Fruit fly (Drosophila melanogaster) whole organism, embryonic: ENCODE results near the gene CG5687.

Experiments used
- Abd-B ChIP-seq: fragments of 200-800 bp; sonication (Bioruptor generic); optimal IDR thresholded peaks from 2 replicates; lab custom pipeline; 2018; ENCODE audit warnings: missing biosample characterization, mild to moderate bottlenecking, missing genetic modification characterization, moderate library complexity
- Ada2b ChIP-seq: fragments of 200-800 bp; sonication (Bioruptor generic); IDR thresholded peaks from 2 replicates; pipeline ENCODE4 v1.3.6; 2022; ENCODE audit warnings: missing biosample characterization, missing genetic modification characterization
- Awh ChIP-seq: fragments of 200-800 bp; sonication (Bioruptor generic); IDR thresholded peaks from 2 replicates; pipeline ENCODE4, ENCODE4 v1.3.6; 2022; ENCODE audit warnings: missing biosample characterization, missing genetic modification characterization
- CG12659 ChIP-seq: fragments of 200-800 bp; sonication (Bioruptor generic); optimal IDR thresholded peaks from 3 replicates; lab custom pipeline; 2017; ENCODE audit warnings: mild to moderate bottlenecking, missing biosample characterization, missing genetic modification reagents, missing genetic modification characterization
- CG13287 ChIP-seq: fragments of 200-800 bp; sonication (Bioruptor generic); IDR thresholded peaks from 2 replicates; pipeline ENCODE4 v1.3.6; 2022; ENCODE audit warnings: missing biosample characterization, missing genetic modification characterization; ENCODE audit not compliant: partially characterized antibody
- CG13894 ChIP-seq: fragments of 200-800 bp; sonication (Bioruptor generic); optimal IDR thresholded peaks from 3 replicates; lab custom pipeline; 2018; ENCODE audit warnings: missing biosample characterization, mild to moderate bottlenecking, missing genetic modification characterization, moderate library complexity
- CG17385 ChIP-seq: fragments of 200-800 bp; sonication (Bioruptor generic); optimal IDR thresholded peaks from 3 replicates; lab custom pipeline; 2018; ENCODE audit warnings: missing biosample characterization, mild to moderate bottlenecking, missing genetic modification characterization
- CG17568 ChIP-seq: fragments of 200-800 bp; sonication (Bioruptor generic); optimal IDR thresholded peaks from 2 replicates; lab custom pipeline; 2018; ENCODE audit warnings: missing biosample characterization, mild to moderate bottlenecking, missing genetic modification characterization, moderate library complexity
- CG1792 ChIP-seq: fragments of 200-800 bp; sonication (Bioruptor generic); optimal IDR thresholded peaks from 2 replicates; lab custom pipeline; 2016; ENCODE audit warnings: missing biosample characterization, missing genetic modification characterization
- CG18011 ChIP-seq: fragments of 200-800 bp; sonication (Bioruptor generic); optimal IDR thresholded peaks from 2 replicates; lab custom pipeline; 2017; ENCODE audit warnings: missing biosample characterization, missing genetic modification characterization, mild to moderate bottlenecking, moderate library complexity, missing genotype
- CG18599 ChIP-seq: fragments of 200-800 bp; sonication (Bioruptor generic); optimal IDR thresholded peaks from 3 replicates; lab custom pipeline; 2017; ENCODE audit warnings: missing biosample characterization, missing genetic modification characterization, mild to moderate bottlenecking, moderate library complexity, missing genetic modification reagents
- CG18619 ChIP-seq: fragments of 200-800 bp; sonication (Bioruptor generic); optimal IDR thresholded peaks from 3 replicates; lab custom pipeline; 2017; ENCODE audit warnings: missing biosample characterization, mild to moderate bottlenecking, missing genetic modification characterization
- CG18764 ChIP-seq: fragments of 200-800 bp; sonication (Bioruptor generic); optimal IDR thresholded peaks from 3 replicates; lab custom pipeline; 2016; ENCODE audit warnings: missing biosample characterization, missing genetic modification characterization
- CG30403 ChIP-seq: fragments of 200-800 bp; sonication (Bioruptor generic); optimal IDR thresholded peaks from 3 replicates; lab custom pipeline; 2016; ENCODE audit warnings: missing biosample characterization, missing genetic modification characterization
- CG34422 ChIP-seq: fragments of 200-800 bp; sonication (Bioruptor generic); IDR thresholded peaks from 3 replicates; pipeline ENCODE4 v1.3.6; 2022; ENCODE audit warnings: missing biosample characterization, missing genetic modification characterization
- CG3838 ChIP-seq: fragments of 200-800 bp; sonication (Bioruptor generic); optimal IDR thresholded peaks from 3 replicates; lab custom pipeline; 2016; ENCODE audit warnings: missing biosample characterization, missing genetic modification characterization
- CG4617 ChIP-seq: fragments of 200-800 bp; sonication (Bioruptor generic); optimal IDR thresholded peaks from 3 replicates; lab custom pipeline; 2016; ENCODE audit warnings: missing biosample characterization, missing genetic modification characterization, borderline replicate concordance
- CG6272 ChIP-seq: fragments of 200-800 bp; sonication (Bioruptor generic); IDR thresholded peaks from 2 replicates; pipeline ENCODE4 v1.3.6; 2022; ENCODE audit warnings: missing biosample characterization, missing genetic modification characterization
- CG6765 ChIP-seq: fragments of 200-800 bp; sonication (Bioruptor generic); optimal IDR thresholded peaks from 3 replicates; lab custom pipeline; 2017; ENCODE audit warnings: missing biosample characterization, mild to moderate bottlenecking, missing genetic modification characterization
- CG9797 ChIP-seq: fragments of 200-800 bp; sonication (Bioruptor generic); optimal IDR thresholded peaks from 3 replicates; lab custom pipeline; 2018; ENCODE audit warnings: missing biosample characterization, mild to moderate bottlenecking, missing genetic modification characterization
- Dll ChIP-seq: fragments of 200-800 bp; sonication (Bioruptor generic); IDR thresholded peaks from 4 replicates; pipeline ENCODE4 v1.3.6; 2022; ENCODE audit warnings: missing biosample characterization, missing genetic modification characterization; ENCODE audit not compliant: partially characterized antibody
- Doc2 ChIP-seq: fragments of 200-800 bp; sonication (Bioruptor generic); IDR thresholded peaks from 2 replicates; pipeline ENCODE4 v1.3.6; 2022; ENCODE audit warnings: missing biosample characterization, missing genetic modification characterization
- Dref ChIP-seq: fragments of 200-800 bp; sonication (Bioruptor generic); IDR thresholded peaks from 2 replicates; pipeline ENCODE4 v1.3.6; 2022; ENCODE audit warnings: missing biosample characterization, missing genetic modification characterization
- E2f2 ChIP-seq: fragments of 200-800 bp; sonication (Bioruptor generic); IDR thresholded peaks from 2 replicates; pipeline ENCODE4 v1.3.6; 2022; ENCODE audit warnings: missing biosample characterization, missing genetic modification characterization
- HLH54F ChIP-seq: fragments of 200-800 bp; sonication (Bioruptor generic); optimal IDR thresholded peaks from 3 replicates; lab custom pipeline; 2016; ENCODE audit warnings: missing biosample characterization, missing genetic modification characterization
- Hmr ChIP-seq: fragments of 200-800 bp; sonication (Bioruptor generic); optimal IDR thresholded peaks from 3 replicates; lab custom pipeline; 2017; ENCODE audit warnings: mild to moderate bottlenecking, missing biosample characterization, missing genetic modification reagents, missing genetic modification characterization
- Hmx ChIP-seq: fragments of 200-800 bp; sonication (Bioruptor generic); optimal IDR thresholded peaks from 2 replicates; lab custom pipeline; 2016; ENCODE audit warnings: missing biosample characterization, missing genetic modification characterization
- Lpt ChIP-seq: fragments of >200 bp; optimal IDR thresholded peaks from 2 replicates; lab custom pipeline; 2018; ENCODE audit warnings: missing biosample characterization, missing genetic modification characterization
- Meics ChIP-seq: fragments of 200-800 bp; sonication (Bioruptor generic); optimal IDR thresholded peaks from 2 replicates; lab custom pipeline; 2017; ENCODE audit warnings: missing biosample characterization, mild to moderate bottlenecking, missing genetic modification characterization
- NFAT ChIP-seq: fragments of 200-800 bp; sonication (Bioruptor generic); IDR thresholded peaks from 2 replicates; pipeline ENCODE4 v1.3.6; 2022; ENCODE audit warnings: missing biosample characterization, missing genetic modification characterization
- PHDP ChIP-seq: fragments of 200-800 bp; sonication (Bioruptor generic); optimal IDR thresholded peaks from 3 replicates; lab custom pipeline; 2018; ENCODE audit warnings: missing biosample characterization, mild to moderate bottlenecking, missing genetic modification characterization, moderate library complexity
- Poxn ChIP-seq: fragments of 200-800 bp; sonication (Bioruptor generic); IDR thresholded peaks from 2 replicates; pipeline ENCODE4 v1.3.6; 2022; ENCODE audit warnings: missing biosample characterization, missing genetic modification characterization
- Sox100B ChIP-seq: fragments of 200-800 bp; sonication (Bioruptor generic); optimal IDR thresholded peaks from 3 replicates; lab custom pipeline; 2018; ENCODE audit warnings: missing biosample characterization, mild to moderate bottlenecking, missing genetic modification characterization
- Sox102F ChIP-seq: fragments of 200-800 bp; sonication (Bioruptor generic); optimal IDR thresholded peaks from 2 replicates; lab custom pipeline; 2018; ENCODE audit warnings: missing biosample characterization, mild to moderate bottlenecking, missing genetic modification characterization, moderate library complexity
- Trl ChIP-seq, 3 experiments: fragments of >200 bp in 2 of 3; fragments of 200-800 bp in 1 of 3; sonication (Bioruptor generic) in 1 of 3; optimal IDR thresholded peaks; 2 replicates in 1 of 3; 3 replicates in 2 of 3; lab custom pipeline; 2016 to 2017; ENCODE audit warnings: missing biosample characterization in 1 of 3, missing genetic modification characterization in 1 of 3
- Xrp1 ChIP-seq: fragments of 200-800 bp; sonication (Bioruptor generic); IDR thresholded peaks from 2 replicates; pipeline ENCODE4 v1.3.6; 2022; ENCODE audit warnings: missing biosample characterization, missing genetic modification characterization
- cg ChIP-seq: fragments of 200-800 bp; sonication (Bioruptor generic); optimal IDR thresholded peaks from 3 replicates; lab custom pipeline; 2019; ENCODE audit warnings: missing biosample characterization, mild to moderate bottlenecking, missing genetic modification characterization, moderate library complexity
- dan ChIP-seq: fragments of 200-800 bp; sonication (Bioruptor generic); IDR thresholded peaks from 2 replicates; pipeline ENCODE4 v1.3.6; 2022; ENCODE audit warnings: missing biosample characterization, missing genetic modification characterization
- dmrt99B ChIP-seq: fragments of 200-800 bp; sonication (Bioruptor generic); optimal IDR thresholded peaks from 2 replicates; lab custom pipeline; 2018; ENCODE audit warnings: missing biosample characterization, mild to moderate bottlenecking, missing genetic modification characterization, moderate library complexity
- emc ChIP-seq: fragments of 200-800 bp; sonication (Bioruptor generic); optimal IDR thresholded peaks from 2 replicates; lab custom pipeline; 2016; ENCODE audit warnings: missing biosample characterization, missing genetic modification characterization
- ind ChIP-seq: fragments of 200-800 bp; sonication (Bioruptor generic); optimal IDR thresholded peaks from 3 replicates; lab custom pipeline; 2016; ENCODE audit warnings: missing biosample characterization, missing genetic modification characterization
- jigr1 ChIP-seq: fragments of 200-800 bp; sonication (Bioruptor generic); IDR thresholded peaks from 3 replicates; pipeline ENCODE4 v1.3.6; 2022; ENCODE audit warnings: missing biosample characterization, missing genetic modification characterization
- lilli ChIP-seq: fragments of 200-800 bp; sonication (Bioruptor generic); optimal IDR thresholded peaks from 3 replicates; lab custom pipeline; 2016; ENCODE audit warnings: missing biosample characterization, missing genetic modification characterization
- lov ChIP-seq, 2 experiments: fragments of 200-800 bp in 1 of 2; fragments of >200 bp in 1 of 2; sonication (Bioruptor generic) in 1 of 2; IDR thresholded peaks in 1 of 2; optimal IDR thresholded peaks in 1 of 2; 2 replicates in 1 of 2; 3 replicates in 1 of 2; pipeline versions ENCODE4 v1.3.6 to Lab custom; 2017 to 2022; ENCODE audit warnings: missing biosample characterization in 1 of 2, missing genetic modification characterization in 1 of 2
- mirr ChIP-seq: fragments of 200-800 bp; sonication (Bioruptor generic); optimal IDR thresholded peaks from 3 replicates; lab custom pipeline; 2018; ENCODE audit warnings: missing biosample characterization, mild to moderate bottlenecking, missing genetic modification characterization
- nerfin-2 ChIP-seq: fragments of 200-800 bp; sonication (Bioruptor generic); IDR thresholded peaks from 2 replicates; pipeline ENCODE4 v1.3.6; 2022; ENCODE audit warnings: missing biosample characterization, missing genetic modification characterization; ENCODE audit not compliant: partially characterized antibody
- run ChIP-seq: fragments of 200-800 bp; sonication (Bioruptor generic); optimal IDR thresholded peaks from 3 replicates; lab custom pipeline; 2018; ENCODE audit warnings: missing biosample characterization, mild to moderate bottlenecking, missing genetic modification characterization
- zfh1 ChIP-seq: fragments of 200-800 bp; sonication (Bioruptor generic); IDR thresholded peaks from 3 replicates; pipeline ENCODE4 v1.3.6; 2022; ENCODE audit warnings: missing biosample characterization, missing genetic modification characterization

The CG5687 gene

dm6 chr3L:1969539-1970337, 30.8 kb upstream of the CG5687 start, which contains the start of gene CG1927 (continued):
- TF ChIP-seq Lpt (GFP tag; lab: Kevin White, UChicago): no peak
- no peak for TF ChIP-seq HLH54F (GFP tag; lab: Kevin White, UChicago)
- TF ChIP-seq ind: no peak
- peak; percentile 34; the same call in 1 of the 2 replicates for TF ChIP-seq E2f2
- no peak for TF ChIP-seq dmrt99B (tag; lab: Kevin White, UChicago)
- TF ChIP-seq CG9797 (GFP tag; lab: Kevin White, UChicago): peak; percentile 28
- no peak for TF ChIP-seq CG30403 (GFP tag; lab: Kevin White, UChicago)
- TF ChIP-seq CG34422 (GFP tag; lab: Robert Waterston, UW): peak; percentile 49; the same call in 1 of the 3 replicates
- TF ChIP-seq CG4617 (GFP tag; lab: Kevin White, UChicago): no peak
- TF ChIP-seq Dll (GFP tag; lab: Robert Waterston, UW): peak; percentile 41; the same call in 1 of the 4 replicates
- no peak for TF ChIP-seq CG18599 (GFP tag; lab: Kevin White, UChicago)
- TF ChIP-seq CG1792 (GFP tag; lab: Kevin White, UChicago): no peak
- TF ChIP-seq zfh1: no peak
- peak; percentile 9 for TF ChIP-seq CG17568
- peak; percentile 6 for TF ChIP-seq mirr (GFP tag; lab: Kevin White, UChicago)
- no peak for TF ChIP-seq nerfin-2 (GFP tag; lab: Robert Waterston, UW)
- 0 out of 2 replicates have a peak, but pooled peaks have one; percentile 17 for TF ChIP-seq Xrp1
- TF ChIP-seq Poxn (GFP tag; lab: Robert Waterston, UW): no peak
- no peak for TF ChIP-seq dan (GFP tag; lab: Robert Waterston, UW)
- TF ChIP-seq cg (GFP tag; lab: Kevin White, UChicago): peak; percentile 46
- no peak for TF ChIP-seq lilli (GFP tag; lab: Kevin White, UChicago)
- no peak for TF ChIP-seq Awh (GFP tag; lab: Robert Waterston, UW)
- TF ChIP-seq jigr1 (GFP tag; lab: Robert Waterston, UW): no peak
- TF ChIP-seq Ada2b (GFP tag; lab: Robert Waterston, UW): no peak
- no peak for TF ChIP-seq CG3838 (GFP tag; lab: Kevin White, UChicago)
- TF ChIP-seq lov (optimal IDR thresholded peaks at IDR 0.05; lab: Kevin White, UChicago): no peak
- TF ChIP-seq lov (GFP tag; IDR thresholded peaks at IDR 0.05; lab: Robert Waterston, UW): no peak
- no peak for TF ChIP-seq Abd-B (GFP tag; lab: Kevin White, UChicago)
- TF ChIP-seq Trl (optimal IDR thresholded peaks at IDR 0.05; lab: Kevin White, UChicago): peak in 1 of 2 experiments; percentile 36
- TF ChIP-seq Trl (GFP tag; optimal IDR thresholded peaks at IDR 0.05; lab: Kevin White, UChicago): no peak
- TF ChIP-seq CG17385 (GFP tag; lab: Kevin White, UChicago): peak; percentile 26
- TF ChIP-seq Hmr (GFP tag; lab: Kevin White, UChicago): peak; percentile 26
- peak; percentile 49; the same call in 1 of the 2 replicates for TF ChIP-seq CG13287 (GFP tag; lab: Robert Waterston, UW)
- no peak for TF ChIP-seq Doc2 (GFP tag; lab: Robert Waterston, UW)
- no peak for TF ChIP-seq CG18011 (GFP tag; lab: Kevin White, UChicago)
- no peak for TF ChIP-seq CG18619 (GFP tag; lab: Kevin White, UChicago)
- TF ChIP-seq CG6765 (GFP tag; lab: Kevin White, UChicago): peak; percentile 51
- no peak for TF ChIP-seq CG6272 (GFP tag; lab: Robert Waterston, UW)
- peak; percentile 11 for TF ChIP-seq PHDP
- no peak for TF ChIP-seq CG18764
- no peak for TF ChIP-seq Dref (GFP tag; lab: Robert Waterston, UW)
- no peak for TF ChIP-seq run
- TF ChIP-seq emc (GFP tag; lab: Kevin White, UChicago): no peak
- TF ChIP-seq CG13894 (tag; lab: Kevin White, UChicago): peak; percentile 64
- TF ChIP-seq Sox102F (GFP tag; lab: Kevin White, UChicago): no peak
- TF ChIP-seq CG12659 (GFP tag; lab: Kevin White, UChicago): peak; percentile 42
- TF ChIP-seq NFAT (GFP tag; lab: Robert Waterston, UW): no peak
- TF ChIP-seq Hmx: no peak
- TF ChIP-seq Sox100B (GFP tag; lab: Kevin White, UChicago): no peak
- TF ChIP-seq Meics (GFP tag; lab: Kevin White, UChicago): no peak
